Fruit fly (Drosophila melanogaster) whole organism, embryonic: ENCODE data around the gene CG43755.

Experiments
- Atf6 ChIP-seq: fragments of 200-800 bp; sonication (Bioruptor generic); IDR thresholded peaks from 2 replicates; pipeline ENCODE4 v1.3.6; 2022; ENCODE audit warnings: missing biosample characterization, missing genetic modification characterization
- Awh ChIP-seq: fragments of 200-800 bp; sonication (Bioruptor generic); IDR thresholded peaks from 2 replicates; pipeline ENCODE4, ENCODE4 v1.3.6; 2022; ENCODE audit warnings: missing biosample characterization, missing genetic modification characterization
- C15 ChIP-seq: fragments of 200-800 bp; sonication (Bioruptor generic); IDR thresholded peaks from 3 replicates; pipeline ENCODE4 v1.3.6; 2022; ENCODE audit warnings: missing biosample characterization, missing genetic modification characterization
- CG10431 ChIP-seq: fragments of 200-800 bp; sonication (Bioruptor generic); optimal IDR thresholded peaks from 3 replicates; lab custom pipeline; 2018; ENCODE audit warnings: missing biosample characterization, mild to moderate bottlenecking, missing genetic modification characterization
- CG10654 ChIP-seq: fragments of 200-800 bp; sonication (Bioruptor generic); optimal IDR thresholded peaks from 2 replicates; lab custom pipeline; 2016; ENCODE audit warnings: missing biosample characterization, missing genetic modification characterization
- CG13624 ChIP-seq: fragments of 200-800 bp; sonication (Bioruptor generic); optimal IDR thresholded peaks from 2 replicates; lab custom pipeline; 2016; ENCODE audit warnings: missing biosample characterization, missing genetic modification characterization
- CG14441 ChIP-seq: fragments of 200-800 bp; sonication (Bioruptor generic); IDR thresholded peaks from 2 replicates; pipeline ENCODE4 v1.3.6; 2022; ENCODE audit warnings: missing biosample characterization, missing genetic modification characterization
- CG2712 ChIP-seq: fragments of 200-800 bp; optimal IDR thresholded peaks from 3 replicates; lab custom pipeline; 2019; ENCODE audit warnings: missing biosample characterization, mild to moderate bottlenecking, missing genetic modification characterization, moderate library complexity
- CG30431 ChIP-seq: fragments of 200-800 bp; sonication (Bioruptor generic); optimal IDR thresholded peaks from 2 replicates; lab custom pipeline; 2017; ENCODE audit warnings: missing biosample characterization, missing genetic modification characterization
- CG31441 ChIP-seq: fragments of 200-800 bp; sonication (Bioruptor generic); IDR thresholded peaks from 2 replicates; pipeline ENCODE4 v1.3.6; 2022; ENCODE audit warnings: missing biosample characterization, missing genetic modification characterization
- CG32532 ChIP-seq: fragments of 200-800 bp; sonication (Bioruptor generic); IDR thresholded peaks from 2 replicates; pipeline ENCODE4 v1.3.6; 2022; ENCODE audit warnings: missing biosample characterization, missing genetic modification characterization
- CG33557 ChIP-seq: fragments of 200-800 bp; sonication (Bioruptor generic); optimal IDR thresholded peaks from 2 replicates; lab custom pipeline; 2019; ENCODE audit warnings: missing biosample characterization, mild to moderate bottlenecking, missing genetic modification characterization, moderate library complexity
- CG3726 ChIP-seq: fragments of 200-800 bp; sonication (Bioruptor generic); IDR thresholded peaks from 3 replicates; pipeline ENCODE4, ENCODE4 v1.3.6; 2022; ENCODE audit warnings: missing biosample characterization, missing genetic modification characterization
- CG6813 ChIP-seq: fragments of 200-800 bp; sonication (Bioruptor generic); optimal IDR thresholded peaks from 2 replicates; lab custom pipeline; 2017; ENCODE audit warnings: missing biosample characterization, missing genetic modification characterization, mild to moderate bottlenecking, moderate library complexity, missing genetic modification reagents
- CG8944 ChIP-seq: fragments of 200-800 bp; sonication (Bioruptor generic); optimal IDR thresholded peaks from 3 replicates; lab custom pipeline; 2016; ENCODE audit warnings: missing biosample characterization, missing genetic modification characterization
- CG9876 ChIP-seq: fragments of 200-800 bp; sonication (Bioruptor generic); optimal IDR thresholded peaks from 2 replicates; lab custom pipeline; 2016; ENCODE audit warnings: missing biosample characterization, missing genetic modification characterization
- CkIIα-i1 ChIP-seq: fragments of 200-800 bp; sonication (Bioruptor generic); IDR thresholded peaks from 2 replicates; pipeline ENCODE4 v1.3.6; 2022; ENCODE audit warnings: missing biosample characterization, missing genetic modification characterization
- D19A ChIP-seq: fragments of 200-800 bp; optimal IDR thresholded peaks from 3 replicates; lab custom pipeline; 2019; ENCODE audit warnings: missing biosample characterization, mild to moderate bottlenecking, missing genetic modification characterization, moderate library complexity
- Dek ChIP-seq: fragments of 200-800 bp; sonication (Bioruptor generic); optimal IDR thresholded peaks from 3 replicates; lab custom pipeline; 2019; ENCODE audit warnings: missing biosample characterization, mild to moderate bottlenecking, missing genetic modification characterization, moderate library complexity
- Elba2 ChIP-seq: fragments of 200-800 bp; sonication (Bioruptor generic); optimal IDR thresholded peaks from 3 replicates; lab custom pipeline; 2016; ENCODE audit warnings: missing biosample characterization, missing genetic modification characterization
- HHEX ChIP-seq: fragments of 200-800 bp; sonication (Bioruptor generic); optimal IDR thresholded peaks from 3 replicates; lab custom pipeline; 2017; ENCODE audit warnings: missing biosample characterization, mild to moderate bottlenecking, missing genetic modification characterization, missing genetic modification reagents
- HmgD ChIP-seq: fragments of 200-800 bp; sonication (Bioruptor generic); optimal IDR thresholded peaks from 3 replicates; lab custom pipeline; 2016; ENCODE audit warnings: missing biosample characterization, missing genetic modification characterization
- NC2α ChIP-seq: fragments of 200-800 bp; sonication (Bioruptor generic); optimal IDR thresholded peaks from 2 replicates; lab custom pipeline; 2016; ENCODE audit warnings: missing biosample characterization, missing genetic modification characterization
- Pdp1 ChIP-seq, 2 experiments: fragments of 200-800 bp; sonication (Bioruptor generic); optimal IDR thresholded peaks; 3 replicates each; lab custom pipeline; 2016; ENCODE audit warnings: missing biosample characterization in 2 of 2, missing genetic modification characterization in 2 of 2, mild to moderate bottlenecking in 1 of 2, moderate library complexity in 1 of 2
- Sry-δ ChIP-seq: fragments of 200-800 bp; sonication (Bioruptor generic); optimal IDR thresholded peaks from 2 replicates; lab custom pipeline; 2016; ENCODE audit warnings: missing biosample characterization, missing genetic modification characterization
- Taf1 ChIP-seq: fragments of 200-800 bp; sonication (Bioruptor generic); IDR thresholded peaks from 2 replicates; pipeline ENCODE4 v1.3.6; 2022; ENCODE audit warnings: missing biosample characterization, missing genetic modification characterization
- Usf ChIP-seq: fragments of 200-800 bp; sonication (Bioruptor generic); optimal IDR thresholded peaks from 2 replicates; lab custom pipeline; 2017; ENCODE audit warnings: missing genotype, missing biosample characterization, missing genetic modification characterization
- Vsx1 ChIP-seq: fragments of 200-800 bp; sonication (Bioruptor generic); optimal IDR thresholded peaks from 2 replicates; lab custom pipeline; 2017; ENCODE audit warnings: missing biosample characterization, mild to moderate bottlenecking, missing genetic modification characterization, missing genetic modification reagents
- YL-1 ChIP-seq: fragments of 200-800 bp; sonication (Bioruptor generic); optimal IDR thresholded peaks from 3 replicates; lab custom pipeline; 2017; ENCODE audit warnings: missing biosample characterization, mild to moderate bottlenecking, missing genetic modification characterization
- abd-A ChIP-seq: fragments of 200-800 bp; sonication (Bioruptor generic); optimal IDR thresholded peaks from 3 replicates; lab custom pipeline; 2019; ENCODE audit warnings: missing biosample characterization, mild to moderate bottlenecking, missing genetic modification characterization, moderate library complexity
- btn ChIP-seq: fragments of 200-800 bp; sonication (Bioruptor generic); optimal IDR thresholded peaks from 2 replicates; lab custom pipeline; 2016; ENCODE audit warnings: missing biosample characterization, missing genetic modification characterization
- cato ChIP-seq: fragments of 200-800 bp; sonication (Bioruptor generic); optimal IDR thresholded peaks from 2 replicates; lab custom pipeline; 2016; ENCODE audit warnings: missing biosample characterization, missing genetic modification characterization, borderline replicate concordance
- da ChIP-seq: fragments of 200-800 bp; sonication (Bioruptor generic); optimal IDR thresholded peaks from 2 replicates; lab custom pipeline; 2016; ENCODE audit warnings: missing biosample characterization, missing genetic modification characterization
- dm ChIP-seq: fragments of 200-800 bp; sonication (Bioruptor generic); optimal IDR thresholded peaks from 3 replicates; lab custom pipeline; 2016; ENCODE audit warnings: missing biosample characterization, missing genetic modification characterization
- dysf ChIP-seq: fragments of 200-800 bp; sonication (Bioruptor generic); IDR thresholded peaks from 3 replicates; pipeline ENCODE4 v1.3.6; 2022; ENCODE audit warnings: missing biosample characterization, missing genetic modification characterization
- eve ChIP-seq, 2 experiments: fragments of >200 bp; optimal IDR thresholded peaks; 2 replicates each; lab custom pipeline; 2017; ENCODE audit warnings: missing biosample characterization in 2 of 2, missing genetic modification characterization in 2 of 2
- exex ChIP-seq: fragments of 200-800 bp; sonication (Bioruptor generic); optimal IDR thresholded peaks from 4 replicates; lab custom pipeline; 2018; ENCODE audit warnings: missing biosample characterization, mild to moderate bottlenecking, missing genetic modification characterization, moderate library complexity
- fd64A ChIP-seq: fragments of 200-800 bp; sonication (Bioruptor generic); optimal IDR thresholded peaks from 3 replicates; lab custom pipeline; 2018; ENCODE audit warnings: missing biosample characterization, mild to moderate bottlenecking, missing genetic modification characterization
- gt ChIP-seq: fragments of 200-800 bp; sonication (Bioruptor generic); IDR thresholded peaks from 2 replicates; pipeline ENCODE4 v1.3.6; 2022; ENCODE audit warnings: missing biosample characterization, missing genetic modification characterization
- lilli ChIP-seq: fragments of 200-800 bp; sonication (Bioruptor generic); optimal IDR thresholded peaks from 3 replicates; lab custom pipeline; 2016; ENCODE audit warnings: missing biosample characterization, missing genetic modification characterization
- lola ChIP-seq, 3 experiments: fragments of >200 bp in 2 of 3; fragments of 200-800 bp in 1 of 3; sonication (Bioruptor generic) in 1 of 3; optimal IDR thresholded peaks; 2 replicates each; lab custom pipeline; 2017 to 2019; ENCODE audit warnings: missing biosample characterization in 3 of 3, missing genetic modification characterization in 3 of 3, mild to moderate bottlenecking in 1 of 3, moderate library complexity in 1 of 3
- nmo ChIP-seq: fragments of 200-800 bp; sonication (Bioruptor generic); optimal IDR thresholded peaks from 2 replicates; lab custom pipeline; 2018; ENCODE audit warnings: missing biosample characterization, mild to moderate bottlenecking, missing genetic modification characterization, moderate library complexity
- repo ChIP-seq: fragments of 200-800 bp; sonication (Bioruptor generic); optimal IDR thresholded peaks from 2 replicates; lab custom pipeline; 2016; ENCODE audit warnings: missing biosample characterization, missing genetic modification characterization
- sd ChIP-seq: fragments of 200-800 bp; sonication (Bioruptor generic); optimal IDR thresholded peaks from 3 replicates; lab custom pipeline; 2018; ENCODE audit warnings: missing biosample characterization, mild to moderate bottlenecking, missing genetic modification characterization, moderate library complexity
- shn ChIP-seq: fragments of 200-800 bp; sonication (Bioruptor generic); optimal IDR thresholded peaks from 3 replicates; lab custom pipeline; 2016; ENCODE audit warnings: missing biosample characterization, missing genetic modification characterization
- so ChIP-seq: fragments of 200-800 bp; sonication (Bioruptor generic); IDR thresholded peaks from 3 replicates; pipeline ENCODE4 v1.3.6; 2022; ENCODE audit warnings: missing biosample characterization, missing genetic modification characterization
- stwl ChIP-seq: fragments of 200-800 bp; sonication (Bioruptor generic); optimal IDR thresholded peaks from 3 replicates; lab custom pipeline; 2018; ENCODE audit warnings: missing biosample characterization, mild to moderate bottlenecking, missing genetic modification characterization, moderate library complexity
- unpg ChIP-seq: fragments of 200-800 bp; sonication (Bioruptor generic); optimal IDR thresholded peaks from 3 replicates; lab custom pipeline; 2018; ENCODE audit warnings: missing biosample characterization, mild to moderate bottlenecking, missing genetic modification characterization, moderate library complexity
- vnd ChIP-seq: fragments of 200-800 bp; sonication (Bioruptor generic); IDR thresholded peaks from 3 replicates; pipeline ENCODE4 v1.3.6; 2022; ENCODE audit warnings: missing biosample characterization, missing genetic modification characterization; ENCODE audit not compliant: partially characterized antibody

Gene CG43755

dm6 chr2L:290373-290772, 39.2 kb downstream of the CG43755 start (continued):
- TF ChIP-seq shn (GFP tag; lab: Kevin White, UChicago) (no peak), Sry-δ (GFP tag; lab: Kevin White, UChicago) (no peak), fd64A (no peak), CG8944 (GFP tag; lab: Kevin White, UChicago) (no peak), CG33557 (GFP tag; lab: Kevin White, UChicago) (no peak), Atf6 (GFP tag; lab: Robert Waterston, UW) (0 out of 2 replicates have a peak, but pooled peaks have one; percentile 8), sd (tag; lab: Kevin White, UChicago) (no peak), so (GFP tag; lab: Robert Waterston, UW) (no peak), CG14441 (GFP tag; lab: Robert Waterston, UW) (no peak), eve (GFP tag; optimal IDR thresholded peaks at IDR 0.05; lab: Kevin White, UChicago) (no peak), Vsx1 (GFP tag; lab: Kevin White, UChicago) (no peak), NC2α (GFP tag; lab: Kevin White, UChicago) (no peak), btn (GFP tag; lab: Kevin White, UChicago) (no peak), CkIIα-i1 (GFP tag; lab: Robert Waterston, UW) (no peak), CG32532 (no peak), CG3726 (no peak), stwl (tag; lab: Kevin White, UChicago) (no peak), lola (GFP tag; optimal IDR thresholded peaks at IDR 0.05; lab: Kevin White, UChicago) (no peak), cato (GFP tag; lab: Kevin White, UChicago) (no peak), da (GFP tag; lab: Kevin White, UChicago) (no peak), repo (GFP tag; lab: Kevin White, UChicago) (no peak), CG10431 (GFP tag; lab: Kevin White, UChicago) (no peak), CG9876 (GFP tag; lab: Kevin White, UChicago) (no peak), lilli (GFP tag; lab: Kevin White, UChicago) (no peak), dysf (GFP tag; lab: Robert Waterston, UW) (no peak), vnd (no peak), Usf (GFP tag; lab: Kevin White, UChicago) (no peak)

- TF ChIP-seq YL-1 (GFP tag; lab: Kevin White, UChicago): no peak
Observed at dm6 chr2L:289044-289443, 40.5 kb downstream of the CG43755 start, which contains the start of gene Amnionless. TSS of gene Amnionless (minus strand) at chr2L:289144.

dm6 chr2L:286421-286820, 43.1 kb downstream of the CG43755 start:
- peak; percentile 75 for TF ChIP-seq dysf (GFP tag; lab: Robert Waterston, UW)
- TF ChIP-seq Dek (tag; lab: Kevin White, UChicago): peak; percentile 63
- TF ChIP-seq Elba2 (GFP tag; lab: Kevin White, UChicago): no peak
- no peak; the same call in 1 of the 2 replicates for TF ChIP-seq CG31441 (GFP tag; lab: Robert Waterston, UW)
- TF ChIP-seq abd-A (tag; lab: Kevin White, UChicago): no peak
- TF ChIP-seq D19A: peak; percentile 5
- TF ChIP-seq dm: peak; percentile 53
- TF ChIP-seq Awh: peak; percentile 53; the same call in 1 of the 2 replicates
- TF ChIP-seq nmo (GFP tag; lab: Kevin White, UChicago): peak; percentile 15
- TF ChIP-seq CG30431 (GFP tag; lab: Kevin White, UChicago): no peak
- 0 out of 3 replicates have a peak, but pooled peaks have one; percentile 41 for TF ChIP-seq C15 (GFP tag; lab: Robert Waterston, UW)
- peak; percentile 59 for TF ChIP-seq CG6813
- TF ChIP-seq CG2712: peak; percentile 42
- TF ChIP-seq unpg (GFP tag; lab: Kevin White, UChicago): peak; percentile 63
- TF ChIP-seq CG13624: peak; percentile 67
- peak; percentile 47 for TF ChIP-seq HHEX (GFP tag; lab: Kevin White, UChicago)
- TF ChIP-seq CG10654 (GFP tag; lab: Kevin White, UChicago): peak; percentile 26
- TF ChIP-seq HmgD (GFP tag; lab: Kevin White, UChicago): peak; percentile 13
- TF ChIP-seq exex (tag; lab: Kevin White, UChicago): peak; percentile 50
- peak; percentile 46 to 71 for TF ChIP-seq Pdp1 (GFP tag; optimal IDR thresholded peaks at IDR 0.05; lab: Kevin White, UChicago)
- TF ChIP-seq Taf1 (GFP tag; lab: Robert Waterston, UW): peak; percentile 75
- TF ChIP-seq gt (GFP tag; lab: Robert Waterston, UW): no peak
